Fruit fly (Drosophila melanogaster) whole organism, embryonic: Measurements from ENCODE around the gene Gr2a.

Source experiments
- CG14667 ChIP-seq: fragments of 200-800 bp; sonication (Bioruptor generic); IDR thresholded peaks from 2 replicates; pipeline ENCODE4 v1.3.6; 2022; ENCODE audit warnings: missing biosample characterization, missing genetic modification characterization
- CG30020 ChIP-seq: fragments of 200-800 bp; optimal IDR thresholded peaks from 2 replicates; lab custom pipeline; 2019; ENCODE audit warnings: missing biosample characterization, mild to moderate bottlenecking, missing genetic modification characterization, moderate library complexity
- CG42726 ChIP-seq: fragments of 200-800 bp; sonication (Bioruptor generic); IDR thresholded peaks from 2 replicates; pipeline ENCODE4 v1.3.6; 2022; ENCODE audit warnings: missing biosample characterization, missing genetic modification characterization; ENCODE audit not compliant: partially characterized antibody
- Meics ChIP-seq: fragments of 200-800 bp; sonication (Bioruptor generic); optimal IDR thresholded peaks from 2 replicates; lab custom pipeline; 2017; ENCODE audit warnings: missing biosample characterization, mild to moderate bottlenecking, missing genetic modification characterization
- caup ChIP-seq: fragments of 200-800 bp; sonication (Bioruptor generic); optimal IDR thresholded peaks from 3 replicates; lab custom pipeline; 2017; ENCODE audit warnings: missing biosample characterization, mild to moderate bottlenecking, missing genetic modification characterization, moderate library complexity; ENCODE audit not compliant: severe bottlenecking
- dimm ChIP-seq: fragments of 200-800 bp; sonication (Bioruptor generic); IDR thresholded peaks from 2 replicates; pipeline ENCODE4 v1.3.6; 2022; ENCODE audit warnings: missing biosample characterization, missing genetic modification characterization
- gro ChIP-seq: fragments of 200-800 bp; sonication (Bioruptor generic); optimal IDR thresholded peaks from 2 replicates; lab custom pipeline; 2016; ENCODE audit warnings: missing biosample characterization, missing genetic modification characterization

DNA sequence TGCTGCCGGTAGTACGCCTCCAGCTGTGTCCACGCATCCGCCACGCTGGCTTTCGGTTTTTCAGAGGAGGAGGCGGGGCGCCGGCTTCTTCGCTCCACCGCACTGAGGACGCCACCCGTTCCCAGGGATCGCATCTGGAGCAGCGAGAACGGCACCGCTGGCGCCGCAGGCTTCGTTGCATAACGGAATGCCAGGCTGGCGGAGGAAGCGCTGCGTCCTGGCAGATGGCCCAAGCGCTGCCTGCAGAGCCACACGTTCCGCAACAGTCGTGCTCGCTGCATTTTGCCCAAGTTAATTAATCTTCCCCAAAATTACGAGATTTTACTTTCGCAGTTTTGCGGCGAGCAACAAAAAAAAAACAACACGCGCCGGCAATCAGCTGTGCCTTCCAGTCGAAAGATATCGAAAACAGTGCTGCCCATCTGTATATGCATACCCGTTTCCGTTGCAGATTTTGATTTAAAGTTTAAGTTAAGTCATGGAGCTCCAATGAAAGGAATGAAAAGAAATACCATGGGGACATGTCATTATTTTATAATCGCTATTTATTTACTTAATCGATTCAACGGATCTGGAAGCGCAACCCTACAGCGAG, 8.1 kb downstream of the Gr2a start, which contains the start of gene Lrpprc2:
- TF ChIP-seq dimm (GFP tag; lab: Robert Waterston, UW) (no peak), gro (GFP tag; lab: Kevin White, UChicago) (no peak), CG30020 (no peak), caup (no peak), CG42726 (no peak), Meics (GFP tag; lab: Kevin White, UChicago) (no peak), CG14667 (GFP tag; lab: Robert Waterston, UW) (no peak)
